Fruit fly (Drosophila melanogaster) whole organism, embryonic: Measurements from ENCODE around the gene CG42307.

Experiments
- Atf3 ChIP-seq: fragments of 200-800 bp; sonication (Bioruptor generic); optimal IDR thresholded peaks from 3 replicates; lab custom pipeline; 2016; ENCODE audit warnings: missing biosample characterization, missing genetic modification characterization
- B-H2 ChIP-seq: fragments of 200-800 bp; sonication (Bioruptor generic); optimal IDR thresholded peaks from 2 replicates; lab custom pipeline; 2018; ENCODE audit warnings: missing biosample characterization, mild to moderate bottlenecking, missing genetic modification characterization
- CG11085 ChIP-seq: fragments of 200-800 bp; sonication (Bioruptor generic); IDR thresholded peaks from 2 replicates; pipeline ENCODE4 v1.3.6; 2022; ENCODE audit warnings: missing biosample characterization, missing genetic modification characterization
- CG12744 ChIP-seq: fragments of 200-800 bp; sonication (Bioruptor generic); optimal IDR thresholded peaks from 2 replicates; lab custom pipeline; 2016; ENCODE audit warnings: missing biosample characterization, missing genetic modification characterization
- CG13296 ChIP-seq: fragments of 200-800 bp; sonication (Bioruptor generic); optimal IDR thresholded peaks from 3 replicates; lab custom pipeline; 2018; ENCODE audit warnings: missing biosample characterization, mild to moderate bottlenecking, missing genetic modification characterization
- CG14710 ChIP-seq: fragments of 200-800 bp; sonication (Bioruptor generic); optimal IDR thresholded peaks from 3 replicates; lab custom pipeline; 2019; ENCODE audit warnings: missing biosample characterization, mild to moderate bottlenecking, missing genetic modification characterization, moderate library complexity
- CG15269 ChIP-seq: fragments of 200-800 bp; sonication (Bioruptor generic); optimal IDR thresholded peaks from 2 replicates; lab custom pipeline; 2018; ENCODE audit warnings: missing biosample characterization, mild to moderate bottlenecking, missing genetic modification characterization, moderate library complexity
- CG17328 ChIP-seq: fragments of 200-800 bp; sonication (Bioruptor generic); IDR thresholded peaks from 2 replicates; pipeline ENCODE4 v1.3.6; 2022; ENCODE audit warnings: missing biosample characterization, missing genetic modification characterization
- CG17361 ChIP-seq: fragments of 200-800 bp; sonication (Bioruptor generic); IDR thresholded peaks from 3 replicates; pipeline ENCODE4 v1.3.6; 2022; ENCODE audit warnings: missing biosample characterization, missing genetic modification characterization
- CG2875 ChIP-seq: fragments of 200-800 bp; sonication (Bioruptor generic); optimal IDR thresholded peaks from 2 replicates; lab custom pipeline; 2017; ENCODE audit warnings: missing biosample characterization, mild to moderate bottlenecking, missing genetic modification characterization, missing genetic modification reagents
- CG30403 ChIP-seq: fragments of 200-800 bp; sonication (Bioruptor generic); optimal IDR thresholded peaks from 3 replicates; lab custom pipeline; 2016; ENCODE audit warnings: missing biosample characterization, missing genetic modification characterization
- CG31441 ChIP-seq: fragments of 200-800 bp; sonication (Bioruptor generic); IDR thresholded peaks from 2 replicates; pipeline ENCODE4 v1.3.6; 2022; ENCODE audit warnings: missing biosample characterization, missing genetic modification characterization
- CG6765 ChIP-seq: fragments of 200-800 bp; sonication (Bioruptor generic); optimal IDR thresholded peaks from 3 replicates; lab custom pipeline; 2017; ENCODE audit warnings: missing biosample characterization, mild to moderate bottlenecking, missing genetic modification characterization
- CG7987 ChIP-seq: fragments of 200-800 bp; sonication (Bioruptor generic); optimal IDR thresholded peaks from 2 replicates; lab custom pipeline; 2018; ENCODE audit warnings: missing biosample characterization, mild to moderate bottlenecking, missing genetic modification characterization, moderate library complexity
- CG8089 ChIP-seq: fragments of 200-800 bp; sonication (Bioruptor generic); optimal IDR thresholded peaks from 3 replicates; lab custom pipeline; 2016; ENCODE audit warnings: missing biosample characterization, missing genetic modification characterization
- CG9727 ChIP-seq: fragments of 200-800 bp; sonication (Bioruptor generic); optimal IDR thresholded peaks from 3 replicates; lab custom pipeline; 2017; ENCODE audit warnings: missing biosample characterization, mild to moderate bottlenecking, missing genetic modification characterization
- D19A ChIP-seq: fragments of 200-800 bp; optimal IDR thresholded peaks from 3 replicates; lab custom pipeline; 2019; ENCODE audit warnings: missing biosample characterization, mild to moderate bottlenecking, missing genetic modification characterization, moderate library complexity
- Dfd ChIP-seq, 2 experiments: fragments of >200 bp; optimal IDR thresholded peaks; 2 replicates each; lab custom pipeline; 2017; ENCODE audit warnings: missing biosample characterization in 2 of 2, missing genetic modification characterization in 2 of 2
- Dip3 ChIP-seq: fragments of 200-800 bp; sonication (Bioruptor generic); optimal IDR thresholded peaks from 3 replicates; lab custom pipeline; 2016; ENCODE audit warnings: missing biosample characterization, missing genetic modification characterization
- Ets97D ChIP-seq: fragments of 200-800 bp; sonication (Bioruptor generic); optimal IDR thresholded peaks from 3 replicates; lab custom pipeline; 2016; ENCODE audit warnings: missing biosample characterization, missing genetic modification characterization
- HHEX ChIP-seq: fragments of 200-800 bp; sonication (Bioruptor generic); optimal IDR thresholded peaks from 3 replicates; lab custom pipeline; 2017; ENCODE audit warnings: missing biosample characterization, mild to moderate bottlenecking, missing genetic modification characterization, missing genetic modification reagents
- HLH54F ChIP-seq: fragments of 200-800 bp; sonication (Bioruptor generic); optimal IDR thresholded peaks from 3 replicates; lab custom pipeline; 2016; ENCODE audit warnings: missing biosample characterization, missing genetic modification characterization
- HmgD ChIP-seq: fragments of 200-800 bp; sonication (Bioruptor generic); optimal IDR thresholded peaks from 3 replicates; lab custom pipeline; 2016; ENCODE audit warnings: missing biosample characterization, missing genetic modification characterization
- Jarid2 ChIP-seq: fragments of 200-800 bp; sonication (Bioruptor generic); optimal IDR thresholded peaks from 3 replicates; lab custom pipeline; 2017; ENCODE audit warnings: mild to moderate bottlenecking, missing biosample characterization, missing genetic modification reagents, missing genetic modification characterization
- MESR4 ChIP-seq: fragments of 200-800 bp; sonication (Bioruptor generic); optimal IDR thresholded peaks from 2 replicates; lab custom pipeline; 2018; ENCODE audit warnings: missing biosample characterization, mild to moderate bottlenecking, missing genetic modification characterization, moderate library complexity
- Myb ChIP-seq: fragments of 200-800 bp; sonication (Bioruptor generic); optimal IDR thresholded peaks from 2 replicates; lab custom pipeline; 2016; ENCODE audit warnings: missing biosample characterization, missing genetic modification characterization
- Neu2 ChIP-seq: fragments of 200-800 bp; sonication (Bioruptor generic); optimal IDR thresholded peaks from 3 replicates; lab custom pipeline; 2016; ENCODE audit warnings: missing biosample characterization, missing genetic modification characterization, borderline replicate concordance
- Poxn ChIP-seq: fragments of 200-800 bp; sonication (Bioruptor generic); IDR thresholded peaks from 2 replicates; pipeline ENCODE4 v1.3.6; 2022; ENCODE audit warnings: missing biosample characterization, missing genetic modification characterization
- Ptx1 ChIP-seq: fragments of 200-800 bp; sonication (Bioruptor generic); IDR thresholded peaks from 2 replicates; pipeline ENCODE4 v1.3.6; 2022; ENCODE audit warnings: missing biosample characterization, missing genetic modification characterization
- Rfx ChIP-seq: fragments of 200-800 bp; sonication (Bioruptor generic); IDR thresholded peaks from 2 replicates; pipeline ENCODE4 v1.3.6; 2022; ENCODE audit warnings: missing biosample characterization, missing genetic modification characterization
- Vsx1 ChIP-seq: fragments of 200-800 bp; sonication (Bioruptor generic); optimal IDR thresholded peaks from 2 replicates; lab custom pipeline; 2017; ENCODE audit warnings: missing biosample characterization, mild to moderate bottlenecking, missing genetic modification characterization, missing genetic modification reagents
- Xbp1 ChIP-seq: fragments of 200-800 bp; sonication (Bioruptor generic); optimal IDR thresholded peaks from 3 replicates; lab custom pipeline; 2016; ENCODE audit warnings: missing biosample characterization, mild to moderate bottlenecking, missing genetic modification characterization
- aop ChIP-seq: fragments of 200-800 bp; sonication (Bioruptor generic); IDR thresholded peaks from 2 replicates; pipeline ENCODE4 v1.3.6; 2022; ENCODE audit warnings: missing biosample characterization, missing genetic modification characterization
- bab2 ChIP-seq: fragments of 200-800 bp; sonication (Bioruptor generic); optimal IDR thresholded peaks from 2 replicates; lab custom pipeline; 2016; ENCODE audit warnings: missing biosample characterization, missing genetic modification characterization
- dan ChIP-seq: fragments of 200-800 bp; sonication (Bioruptor generic); IDR thresholded peaks from 2 replicates; pipeline ENCODE4 v1.3.6; 2022; ENCODE audit warnings: missing biosample characterization, missing genetic modification characterization
- dpn ChIP-seq, 2 experiments: fragments of 200-800 bp; sonication (Bioruptor generic); optimal IDR thresholded peaks; 3 replicates each; lab custom pipeline; 2016; ENCODE audit warnings: missing biosample characterization in 2 of 2, missing genetic modification characterization in 2 of 2
- gro ChIP-seq: fragments of 200-800 bp; sonication (Bioruptor generic); optimal IDR thresholded peaks from 2 replicates; lab custom pipeline; 2016; ENCODE audit warnings: missing biosample characterization, missing genetic modification characterization
- hkb ChIP-seq, 2 experiments: fragments of 200-800 bp in 1 of 2; fragments of >200 bp in 1 of 2; sonication (Bioruptor generic) in 1 of 2; IDR thresholded peaks in 1 of 2; optimal IDR thresholded peaks in 1 of 2; 2 replicates each; pipeline versions ENCODE4 v1.3.6 to Lab custom; 2017 to 2022; ENCODE audit warnings: missing biosample characterization in 1 of 2, missing genetic modification characterization in 1 of 2
- lab ChIP-seq: fragments of 200-800 bp; sonication (Bioruptor generic); optimal IDR thresholded peaks from 3 replicates; lab custom pipeline; 2017; ENCODE audit warnings: missing biosample characterization, missing genetic modification characterization, mild to moderate bottlenecking, moderate library complexity, missing genetic modification reagents
- mirr ChIP-seq: fragments of 200-800 bp; sonication (Bioruptor generic); optimal IDR thresholded peaks from 3 replicates; lab custom pipeline; 2018; ENCODE audit warnings: missing biosample characterization, mild to moderate bottlenecking, missing genetic modification characterization
- nerfin-1 ChIP-seq: fragments of 200-800 bp; sonication (Bioruptor generic); optimal IDR thresholded peaks from 3 replicates; lab custom pipeline; 2019; ENCODE audit warnings: missing biosample characterization, mild to moderate bottlenecking, missing genetic modification characterization, moderate library complexity
- nom ChIP-seq: fragments of 200-800 bp; sonication (Bioruptor generic); optimal IDR thresholded peaks from 2 replicates; lab custom pipeline; 2017; ENCODE audit warnings: missing biosample characterization, missing genetic modification characterization, mild to moderate bottlenecking, moderate library complexity, missing genetic modification reagents
- onecut ChIP-seq: fragments of 200-800 bp; sonication (Bioruptor generic); IDR thresholded peaks from 2 replicates; pipeline ENCODE4 v1.3.6; 2022; ENCODE audit warnings: missing biosample characterization, missing genetic modification characterization
- p53 ChIP-seq: fragments of 200-800 bp; sonication (Bioruptor generic); optimal IDR thresholded peaks from 2 replicates; lab custom pipeline; 2016; ENCODE audit warnings: missing biosample characterization, missing genetic modification characterization
- pfk ChIP-seq: fragments of 200-800 bp; sonication (Bioruptor generic); optimal IDR thresholded peaks from 2 replicates; lab custom pipeline; 2018; ENCODE audit warnings: missing biosample characterization, mild to moderate bottlenecking, missing genetic modification characterization, moderate library complexity
- phol ChIP-seq: fragments of 200-800 bp; sonication (Bioruptor generic); optimal IDR thresholded peaks from 3 replicates; lab custom pipeline; 2018; ENCODE audit warnings: missing biosample characterization, mild to moderate bottlenecking, missing genetic modification characterization, moderate library complexity
- sens ChIP-seq: fragments of 200-800 bp; sonication (Bioruptor generic); peaks from one replicate; lab custom pipeline; 2016; ENCODE audit warnings: missing biosample characterization, missing genetic modification characterization
- tna ChIP-seq: fragments of 200-800 bp; sonication (Bioruptor generic); IDR thresholded peaks from 2 replicates; pipeline ENCODE4 v1.3.6; 2022; ENCODE audit warnings: missing biosample characterization, missing genetic modification characterization; ENCODE audit not compliant: partially characterized antibody
- wek ChIP-seq: fragments of 200-800 bp; sonication (Bioruptor generic); optimal IDR thresholded peaks from 3 replicates; lab custom pipeline; 2018; ENCODE audit warnings: missing biosample characterization, mild to moderate bottlenecking, missing genetic modification characterization, moderate library complexity
- wor ChIP-seq: fragments of 200-800 bp; sonication (Bioruptor generic); IDR thresholded peaks from 2 replicates; pipeline ENCODE4 v1.3.6; 2022; ENCODE audit warnings: missing biosample characterization, missing genetic modification characterization
- yki ChIP-seq: fragments of >200 bp; optimal IDR thresholded peaks from 3 replicates; lab custom pipeline; 2018

Gene CG42307

dm6 chr3L:7359827-7360323 is 30.9 kb downstream of the CG42307 start, which contains the start of gene pst (continued):
- TF ChIP-seq Myb (GFP tag; lab: Kevin White, UChicago) = no peak
- no peak for TF ChIP-seq Poxn (GFP tag; lab: Robert Waterston, UW)
- TF ChIP-seq aop (GFP tag; lab: Robert Waterston, UW) = no peak
- peak; percentile 29 for TF ChIP-seq HLH54F (GFP tag; lab: Kevin White, UChicago)
- TF ChIP-seq Dfd (GFP tag; optimal IDR thresholded peaks at IDR 0.05; lab: Kevin White, UChicago) = no peak
- peak; percentile 10 for TF ChIP-seq CG7987 (GFP tag; lab: Kevin White, UChicago)
- TF ChIP-seq CG8089 (GFP tag; lab: Kevin White, UChicago) = no peak
- no peak for TF ChIP-seq nerfin-1 (tag; lab: Kevin White, UChicago)
- TF ChIP-seq phol (tag; lab: Kevin White, UChicago) = no peak
- TF ChIP-seq Neu2 (GFP tag; lab: Kevin White, UChicago) = no peak
- TF ChIP-seq sens (GFP tag; lab: Kevin White, UChicago) = peak; percentile 31
- no peak for TF ChIP-seq CG2875 (GFP tag; lab: Kevin White, UChicago)
- TF ChIP-seq onecut = peak; percentile 9; the same call in 1 of the 2 replicates
- TF ChIP-seq CG31441 (GFP tag; lab: Robert Waterston, UW) = no peak
- peak; percentile 2 for TF ChIP-seq CG12744 (GFP tag; lab: Kevin White, UChicago)
- no peak for TF ChIP-seq HHEX (GFP tag; lab: Kevin White, UChicago)
- peak; percentile 27; the same call in 1 of the 2 replicates for TF ChIP-seq Rfx (GFP tag; lab: Robert Waterston, UW)
- TF ChIP-seq Atf3 (GFP tag; lab: Kevin White, UChicago) = peak; percentile 22
- peak; percentile 29 for TF ChIP-seq CG9727 (GFP tag; lab: Kevin White, UChicago)
- TF ChIP-seq dan (GFP tag; lab: Robert Waterston, UW) = no peak
- TF ChIP-seq lab (GFP tag; lab: Kevin White, UChicago) = peak; percentile 69
- 0 out of 2 replicates have a peak, but pooled peaks have one; percentile 9 for TF ChIP-seq CG17328
- TF ChIP-seq CG11085 = no peak
- no peak for TF ChIP-seq CG13296
- TF ChIP-seq hkb (optimal IDR thresholded peaks at IDR 0.05; lab: Kevin White, UChicago) = no peak
- peak; percentile 57; the same call in 1 of the 2 replicates for TF ChIP-seq hkb (GFP tag; IDR thresholded peaks at IDR 0.05; lab: Robert Waterston, UW)
- no peak for TF ChIP-seq wor
- no peak for TF ChIP-seq CG17361 (GFP tag; lab: Robert Waterston, UW)
- no peak for TF ChIP-seq Xbp1
- peak; percentile 25 for TF ChIP-seq tna (GFP tag; lab: Robert Waterston, UW)
- no peak for TF ChIP-seq bab2 (GFP tag; lab: Kevin White, UChicago)
- peak; percentile 44 for TF ChIP-seq mirr (GFP tag; lab: Kevin White, UChicago)
- peak; percentile 68 for TF ChIP-seq CG15269 (tag; lab: Kevin White, UChicago)
- no peak for TF ChIP-seq yki
- TF ChIP-seq CG14710 (tag; lab: Kevin White, UChicago) = no peak
- peak; percentile 64 for TF ChIP-seq Vsx1 (GFP tag; lab: Kevin White, UChicago)
- TF ChIP-seq D19A (tag; lab: Kevin White, UChicago) = peak; percentile 14
- no peak for TF ChIP-seq CG30403
- TF ChIP-seq Ptx1 = no peak
- TF ChIP-seq Dip3 (GFP tag; lab: Kevin White, UChicago) = no peak
- peak; percentile 96 for TF ChIP-seq wek (GFP tag; lab: Kevin White, UChicago)
- peak; percentile 60 for TF ChIP-seq HmgD
- peak; percentile 46 for TF ChIP-seq B-H2 (GFP tag; lab: Kevin White, UChicago)
- TF ChIP-seq MESR4 (GFP tag; lab: Kevin White, UChicago) = peak; percentile 33
- TF ChIP-seq gro (GFP tag; lab: Kevin White, UChicago) = peak; percentile 8
- TF ChIP-seq dpn (GFP tag; optimal IDR thresholded peaks at IDR 0.05; lab: Kevin White, UChicago) = no peak
- peak; percentile 51 for TF ChIP-seq Jarid2
- peak; percentile 43 for TF ChIP-seq nom (GFP tag; lab: Kevin White, UChicago)
- no peak for TF ChIP-seq pfk
- peak; percentile 23 for TF ChIP-seq CG6765
- TF ChIP-seq p53 = no peak
- peak; percentile 53 for TF ChIP-seq Ets97D
